Worm (Caenorhabditis elegans) whole organism, L2 larva: Measurements from ENCODE around the gene szy-20.

Experiments
- C34F6.9 ChIP-seq: fragments of 150-350 bp; optimal IDR thresholded peaks from 2 replicates; lab custom pipeline; 2014; ENCODE audit warnings: missing biosample characterization, missing genetic modification characterization
- F13H6.1 ChIP-seq: sonication (generic microtip); optimal IDR thresholded peaks from 2 replicates; lab custom pipeline; 2016; ENCODE audit warnings: missing genetic modification characterization, missing compliant biosample characterization
- R02D3.7 ChIP-seq: fragments of 150-350 bp; optimal IDR thresholded peaks from 2 replicates; lab custom pipeline; 2014; ENCODE audit warnings: missing biosample characterization, missing genetic modification characterization
- Y55F3AM.14 ChIP-seq: fragments of 200-800 bp; sonication (Bioruptor generic); optimal IDR thresholded peaks from 2 replicates; lab custom pipeline; 2018; ENCODE audit warnings: mild to moderate bottlenecking, missing genetic modification characterization, missing compliant biosample characterization
- ZK546.5 ChIP-seq: sonication (generic microtip); optimal IDR thresholded peaks from 2 replicates; lab custom pipeline; 2017; ENCODE audit warnings: missing biosample characterization, missing genetic modification characterization
- alr-1 ChIP-seq: fragments of 150-350 bp; optimal IDR thresholded peaks from 2 replicates; lab custom pipeline; 2014; ENCODE audit warnings: missing biosample characterization, missing genetic modification characterization
- aly-2 ChIP-seq: fragments of 150-350 bp; optimal IDR thresholded peaks from 2 replicates; lab custom pipeline; 2014; ENCODE audit warnings: missing biosample characterization, missing genetic modification characterization
- ama-1 ChIP-seq: fragments of 150-350 bp; optimal IDR thresholded peaks from 2 replicates; lab custom pipeline; 2018; ENCODE audit warnings: inconsistent platforms
- blmp-1 ChIP-seq: sonication (generic microtip); optimal IDR thresholded peaks from 2 replicates; lab custom pipeline; 2017; ENCODE audit warnings: missing genetic modification characterization, mild to moderate bottlenecking, missing compliant biosample characterization, antibody characterized with exemption, moderate library complexity; ENCODE audit not compliant: insufficient read depth
- ceh-16 ChIP-seq: fragments of 150-350 bp; optimal IDR thresholded peaks from 2 replicates; lab custom pipeline; 2014; ENCODE audit warnings: missing biosample characterization, missing genetic modification characterization
- ceh-82 ChIP-seq: fragments of 150-350 bp; optimal IDR thresholded peaks from 2 replicates; lab custom pipeline; 2014; ENCODE audit warnings: missing biosample characterization, missing genetic modification characterization
- crh-2 ChIP-seq: sonication (generic microtip); optimal IDR thresholded peaks from 2 replicates; lab custom pipeline; 2017; ENCODE audit warnings: missing biosample characterization, missing genetic modification characterization
- egl-27 ChIP-seq: sonication (generic microtip); optimal IDR thresholded peaks from 3 replicates; lab custom pipeline; 2017; ENCODE audit warnings: missing biosample characterization, missing genetic modification reagents, missing genetic modification characterization
- elt-1 ChIP-seq: fragments of 150-350 bp; optimal IDR thresholded peaks from 2 replicates; lab custom pipeline; 2014; ENCODE audit warnings: missing biosample characterization, missing genetic modification characterization
- elt-3 ChIP-seq: sonication (generic microtip); optimal IDR thresholded peaks from 2 replicates; lab custom pipeline; 2017; ENCODE audit warnings: missing biosample characterization, missing genetic modification characterization
- fos-1 ChIP-seq: fragments of 150-350 bp; optimal IDR thresholded peaks from 2 replicates; lab custom pipeline; 2014; ENCODE audit warnings: missing biosample characterization, missing genetic modification characterization
- lin-39 ChIP-seq: fragments of 150-350 bp; optimal IDR thresholded peaks from 2 replicates; lab custom pipeline; 2014; ENCODE audit warnings: missing biosample characterization, missing genetic modification reagents, missing genetic modification characterization
- lsy-2 ChIP-seq, 2 experiments: fragments of 150-350 bp in 1 of 2; sonication (generic microtip) in 1 of 2; optimal IDR thresholded peaks; 2 replicates each; lab custom pipeline; 2014 to 2017; ENCODE audit warnings: missing biosample characterization in 2 of 2, missing genetic modification characterization in 2 of 2
- mab-5 ChIP-seq: fragments of 150-350 bp; optimal IDR thresholded peaks from 2 replicates; lab custom pipeline; 2014; ENCODE audit warnings: missing biosample characterization, missing genetic modification characterization
- mbf-1 ChIP-seq: sonication (generic microtip); optimal IDR thresholded peaks from 2 replicates; lab custom pipeline; 2017; ENCODE audit warnings: missing biosample characterization, missing genetic modification characterization
- nhr-10 ChIP-seq: sonication (generic microtip); optimal IDR thresholded peaks from 2 replicates; lab custom pipeline; 2017; ENCODE audit warnings: missing biosample characterization, missing genetic modification characterization
- nhr-12 ChIP-seq: fragments of 150-350 bp; optimal IDR thresholded peaks from 2 replicates; lab custom pipeline; 2014; ENCODE audit warnings: missing biosample characterization, missing genetic modification characterization
- nhr-129 ChIP-seq: fragments of 150-350 bp; optimal IDR thresholded peaks from 2 replicates; lab custom pipeline; 2014; ENCODE audit warnings: missing biosample characterization, missing genetic modification characterization
- nhr-21 ChIP-seq: fragments of 150-350 bp; optimal IDR thresholded peaks from 2 replicates; lab custom pipeline; 2014; ENCODE audit warnings: missing biosample characterization, missing genetic modification characterization
- nhr-237 ChIP-seq: fragments of 150-350 bp; optimal IDR thresholded peaks from 2 replicates; lab custom pipeline; 2014; ENCODE audit warnings: missing biosample characterization, missing genetic modification characterization
- nhr-25 ChIP-seq: fragments of 150-350 bp; sonication (generic microtip); optimal IDR thresholded peaks from 3 replicates; lab custom pipeline; 2014; ENCODE audit warnings: missing biosample characterization, missing genetic modification characterization
- peb-1 ChIP-seq: fragments of 150-350 bp; optimal IDR thresholded peaks from 2 replicates; lab custom pipeline; 2014; ENCODE audit warnings: missing biosample characterization, missing genetic modification characterization
- sem-4 ChIP-seq: fragments of 150-350 bp; optimal IDR thresholded peaks from 2 replicates; lab custom pipeline; 2014; ENCODE audit warnings: missing biosample characterization, missing genetic modification reagents, missing genetic modification characterization
- skn-1 ChIP-seq: sonication (generic microtip); optimal IDR thresholded peaks from 2 replicates; lab custom pipeline; 2017; ENCODE audit warnings: missing biosample characterization, missing genetic modification characterization
- sma-3 ChIP-seq: sonication (generic microtip); optimal IDR thresholded peaks from 2 replicates; lab custom pipeline; 2016; ENCODE audit warnings: missing genetic modification reagents, missing genetic modification characterization, missing compliant biosample characterization
- sma-9 ChIP-seq, 2 experiments: fragments of 150-350 bp in 1 of 2; sonication (generic microtip) in 1 of 2; optimal IDR thresholded peaks; 2 replicates each; lab custom pipeline; 2014 to 2016; ENCODE audit warnings: missing genetic modification characterization in 2 of 2, mild to moderate bottlenecking in 1 of 2, missing biosample characterization in 1 of 2, missing compliant biosample characterization in 1 of 2, missing genetic modification reagents in 1 of 2, moderate library complexity in 1 of 2
- snpc-4 ChIP-seq: fragments of 150-350 bp; optimal IDR thresholded peaks from 2 replicates; lab custom pipeline; 2014; ENCODE audit warnings: missing biosample characterization, missing genetic modification characterization
- unc-39 ChIP-seq: fragments of 150-350 bp; optimal IDR thresholded peaks from 2 replicates; lab custom pipeline; 2014; ENCODE audit warnings: missing biosample characterization, missing genetic modification characterization
- unc-55 ChIP-seq: fragments of 150-350 bp; sonication (generic microtip); optimal IDR thresholded peaks from 3 replicates; lab custom pipeline; 2014; ENCODE audit warnings: missing biosample characterization, missing genetic modification reagents, missing genetic modification characterization
- unc-62 ChIP-seq: fragments of 150-350 bp; optimal IDR thresholded peaks from 2 replicates; lab custom pipeline; 2014; ENCODE audit warnings: missing biosample characterization, missing genetic modification reagents, missing genetic modification characterization
- zag-1 ChIP-seq: fragments of 150-350 bp; optimal IDR thresholded peaks from 2 replicates; lab custom pipeline; 2014; ENCODE audit warnings: missing biosample characterization, missing genetic modification characterization
- ztf-1 ChIP-seq: fragments of 200-800 bp; sonication (Bioruptor generic); conservative IDR thresholded peaks from 2 replicates; pipeline ENCODE4 v1.3.6; 2022; ENCODE audit warnings: missing genetic modification characterization, missing compliant biosample characterization
- ztf-11 ChIP-seq: sonication (generic microtip); optimal IDR thresholded peaks from 2 replicates; lab custom pipeline; 2017; ENCODE audit warnings: missing biosample characterization, missing genetic modification characterization

The szy-20 gene

ce11 chrII:8964049-8964448 is 5.1 kb downstream of the szy-20 start, which contains the start of gene sftd-3:
sftd-3 (minus strand) TSS chrII:8964149.
- TF ChIP-seq ztf-1 (GFP tag; lab: Robert Waterston, UW) (no peak), unc-62 (no peak), crh-2 (tag; lab: Kevin White, UChicago) (no peak), mab-5 (no peak), lsy-2 (tag; optimal IDR thresholded peaks at IDR 0.05; lab: Kevin White, UChicago) (no peak), elt-3 (no peak), mbf-1 (tag; lab: Kevin White, UChicago) (no peak), ceh-16 (tag; lab: Kevin White, UChicago) (no peak), nhr-237 (no peak), unc-39 (tag; lab: Kevin White, UChicago) (no peak)

ce11 chrII:8962206-8962605 is 6.9 kb downstream of the szy-20 start:
- TF ChIP-seq ZK546.5: no peak
- no peak for TF ChIP-seq peb-1 (tag; lab: Kevin White, UChicago)
- TF ChIP-seq fos-1 (tag; lab: Kevin White, UChicago): no peak
- TF ChIP-seq crh-2 (tag; lab: Kevin White, UChicago): peak; percentile 23
- peak; percentile 8 for TF ChIP-seq nhr-129 (tag; lab: Kevin White, UChicago)
- TF ChIP-seq sem-4 (tag; lab: Kevin White, UChicago): peak; percentile 7
- TF ChIP-seq sma-9 (GFP tag; optimal IDR thresholded peaks at IDR 0.05; lab: Kevin White, UChicago): peak; percentile 46
- no peak for TF ChIP-seq sma-9 (tag; optimal IDR thresholded peaks at IDR 0.05; lab: Kevin White, UChicago)
- no peak for TF ChIP-seq elt-1 (tag; lab: Kevin White, UChicago)
- no peak for TF ChIP-seq blmp-1 (tag; lab: Kevin White, UChicago)
- TF ChIP-seq C34F6.9 (tag; lab: Kevin White, UChicago): peak; percentile 37
- no peak for TF ChIP-seq alr-1
- TF ChIP-seq lsy-2 (tag; optimal IDR thresholded peaks at IDR 0.05; lab: Kevin White, UChicago): peak in 1 of 2 experiments; percentile 25
- no peak for TF ChIP-seq nhr-12
- TF ChIP-seq nhr-237: no peak
- TF ChIP-seq mab-5: peak; percentile 7
- TF ChIP-seq F13H6.1 (tag; lab: Kevin White, UChicago): peak; percentile 30
- peak; percentile 27 for TF ChIP-seq lin-39 (tag; lab: Kevin White, UChicago)
- no peak for TF ChIP-seq skn-1 (tag; lab: Kevin White, UChicago)
- no peak for TF ChIP-seq ztf-1 (GFP tag; lab: Robert Waterston, UW)
- no peak for TF ChIP-seq R02D3.7 (tag; lab: Kevin White, UChicago)
- no peak for TF ChIP-seq egl-27 (tag; lab: Kevin White, UChicago)

ce11 chrII:8961450-8961849 is 7.7 kb downstream of the szy-20 start:
- TF ChIP-seq nhr-129 (tag; lab: Kevin White, UChicago): peak; percentile 73
- TF ChIP-seq sma-9 (GFP tag; optimal IDR thresholded peaks at IDR 0.05; lab: Kevin White, UChicago): peak; percentile 12
- TF ChIP-seq sma-9 (tag; optimal IDR thresholded peaks at IDR 0.05; lab: Kevin White, UChicago): no peak
- no peak for TF ChIP-seq blmp-1 (tag; lab: Kevin White, UChicago)
- no peak for TF ChIP-seq ztf-11 (tag; lab: Kevin White, UChicago)
- no peak for TF ChIP-seq nhr-21 (tag; lab: Kevin White, UChicago)
- no peak for TF ChIP-seq nhr-10 (tag; lab: Kevin White, UChicago)
- no peak for TF ChIP-seq zag-1 (tag; lab: Kevin White, UChicago)
- peak; percentile 9 for TF ChIP-seq ama-1 (lab: Kevin White, UChicago)
- TF ChIP-seq unc-62: no peak
- TF ChIP-seq, all 48 proteins: peak for 3

ce11 chrII:8960414-8960813 is 8.7 kb downstream of the szy-20 start, which contains the start of gene cal-2:
cal-2 (plus strand) TSS chrII:8960714.
- no peak for TF ChIP-seq snpc-4
- TF ChIP-seq peb-1 (tag; lab: Kevin White, UChicago): no peak
- no peak for TF ChIP-seq ZK546.5
- TF ChIP-seq unc-62: no peak
- no peak for TF ChIP-seq sma-3
- TF ChIP-seq Y55F3AM.14 (GFP tag; lab: Kevin White, UChicago): no peak
- no peak for TF ChIP-seq nhr-237
- no peak for TF ChIP-seq ceh-82 (tag; lab: Kevin White, UChicago)
- TF ChIP-seq nhr-25 (tag; lab: Kevin White, UChicago): no peak
- no peak for TF ChIP-seq nhr-21 (tag; lab: Kevin White, UChicago)
- TF ChIP-seq nhr-12: no peak
- no peak for TF ChIP-seq aly-2
- no peak for TF ChIP-seq unc-55 (GFP tag; lab: Kevin White, UChicago)
- TF ChIP-seq sma-9 (GFP tag; optimal IDR thresholded peaks at IDR 0.05; lab: Kevin White, UChicago): no peak
- no peak for TF ChIP-seq sma-9 (tag; optimal IDR thresholded peaks at IDR 0.05; lab: Kevin White, UChicago)
